Worm (Caenorhabditis elegans) whole organism, young adult: ENCODE measurements around the gene lpin-1.

Source experiments
- B0035.1 ChIP-seq: sonication (generic microtip); optimal IDR thresholded peaks from 2 replicates; lab custom pipeline; 2016; ENCODE audit warnings: missing genetic modification characterization, mild to moderate bottlenecking, missing compliant biosample characterization, missing genotype, missing genetic modification reagents
- B0336.3 ChIP-seq: fragments of 200-800 bp; sonication (Bioruptor generic); IDR thresholded peaks from 2 replicates; pipeline ENCODE4 v1.3.6; 2022; ENCODE audit warnings: missing genetic modification characterization, missing compliant biosample characterization
- F22D6.2 ChIP-seq: sonication (generic microtip); optimal IDR thresholded peaks from 2 replicates; lab custom pipeline; 2016; ENCODE audit warnings: mild to moderate bottlenecking, missing genetic modification characterization, missing compliant biosample characterization
- F33H1.4 ChIP-seq: fragments of 200-800 bp; sonication (Bioruptor generic); IDR thresholded peaks from 2 replicates; pipeline ENCODE4 v1.3.6; 2022; ENCODE audit warnings: missing genetic modification reagents, missing genetic modification characterization, missing compliant biosample characterization
- F49E8.2 ChIP-seq: sonication (generic microtip); optimal IDR thresholded peaks from 3 replicates; lab custom pipeline; 2017; ENCODE audit warnings: missing genetic modification characterization, mild to moderate bottlenecking, missing compliant biosample characterization, antibody characterized with exemption, moderate library complexity; ENCODE audit not compliant: insufficient read depth
- F57A8.1 ChIP-seq: fragments of 200-800 bp; sonication (Bioruptor generic); optimal IDR thresholded peaks from 2 replicates; lab custom pipeline; 2018; ENCODE audit warnings: mild to moderate bottlenecking, missing genetic modification characterization, moderate library complexity, missing compliant biosample characterization
- F57C9.4 ChIP-seq: sonication (generic microtip); optimal IDR thresholded peaks from 2 replicates; lab custom pipeline; 2017; ENCODE audit warnings: mild to moderate bottlenecking, missing genetic modification characterization, missing compliant biosample characterization
- K11D2.4 ChIP-seq: fragments of 200-800 bp; sonication (Bioruptor generic); IDR thresholded peaks from 2 replicates; pipeline ENCODE4 v1.3.6; 2022; ENCODE audit warnings: missing genetic modification reagents, missing genetic modification characterization, missing compliant biosample characterization
- Y79H2A.3 ChIP-seq: fragments of 200-800 bp; sonication (Bioruptor generic); conservative IDR thresholded peaks from 2 replicates; pipeline ENCODE4 v1.3.6; 2022; ENCODE audit warnings: missing genetic modification reagents, missing genetic modification characterization, missing compliant biosample characterization
- aptf-2 ChIP-seq: fragments of 200-800 bp; sonication (Bioruptor generic); conservative IDR thresholded peaks from 2 replicates; pipeline ENCODE4 v1.3.6; 2022; ENCODE audit warnings: missing genetic modification reagents, missing genetic modification characterization, missing compliant biosample characterization
- aptf-3 ChIP-seq: fragments of 200-800 bp; sonication (Bioruptor generic); IDR thresholded peaks from 2 replicates; pipeline ENCODE4 v1.3.6; 2022; ENCODE audit warnings: missing genetic modification characterization, missing compliant biosample characterization
- atf-7 ChIP-seq: sonication (generic microtip); optimal IDR thresholded peaks from 2 replicates; lab custom pipeline; 2017; ENCODE audit warnings: mild to moderate bottlenecking, missing genetic modification characterization, missing compliant biosample characterization
- attf-6 ChIP-seq: fragments of 200-800 bp; sonication (Bioruptor generic); IDR thresholded peaks from 2 replicates; pipeline ENCODE4 v1.3.6; 2022; ENCODE audit warnings: missing genetic modification reagents, missing genetic modification characterization, missing compliant biosample characterization
- cebp-1 ChIP-seq, 2 experiments: fragments of 200-800 bp in 1 of 2; sonication (Bioruptor generic) in 1 of 2; sonication (generic microtip) in 1 of 2; IDR thresholded peaks in 1 of 2; optimal IDR thresholded peaks in 1 of 2; 2 replicates each; pipeline versions ENCODE4 v1.3.6 to Lab custom; 2017 to 2022; ENCODE audit warnings: missing compliant biosample characterization in 2 of 2, missing genetic modification characterization in 2 of 2, mild to moderate bottlenecking in 1 of 2, missing genetic modification reagents in 1 of 2, moderate library complexity in 1 of 2
- ceh-100 ChIP-seq: fragments of 200-800 bp; sonication (Bioruptor generic); IDR thresholded peaks from 2 replicates; pipeline ENCODE4 v1.3.6; 2022; ENCODE audit warnings: missing genetic modification reagents, missing genetic modification characterization, missing compliant biosample characterization
- ceh-58 ChIP-seq: fragments of 200-800 bp; sonication (Bioruptor generic); IDR thresholded peaks from 2 replicates; pipeline ENCODE4 v1.3.6; 2022; ENCODE audit warnings: missing genetic modification characterization, missing compliant biosample characterization
- ceh-79 ChIP-seq: sonication (generic microtip); optimal IDR thresholded peaks from 2 replicates; lab custom pipeline; 2017; ENCODE audit warnings: mild to moderate bottlenecking, missing genetic modification characterization, missing compliant biosample characterization
- egl-44 ChIP-seq: fragments of 200-800 bp; sonication (Bioruptor generic); IDR thresholded peaks from 2 replicates; pipeline ENCODE4 v1.3.6; 2022; ENCODE audit warnings: missing genetic modification reagents, missing genetic modification characterization, missing compliant biosample characterization
- egrh-3 ChIP-seq: fragments of 200-800 bp; sonication (Bioruptor generic); IDR thresholded peaks from 2 replicates; pipeline ENCODE4 v1.3.6; 2022; ENCODE audit warnings: missing genetic modification reagents, missing genetic modification characterization, missing compliant biosample characterization
- ekl-4 ChIP-seq: fragments of 200-800 bp; sonication (Bioruptor generic); IDR thresholded peaks from 2 replicates; pipeline ENCODE4 v1.3.6; 2022; ENCODE audit warnings: missing genetic modification reagents, missing genetic modification characterization, missing compliant biosample characterization
- hmg-20 ChIP-seq: fragments of 200-800 bp; sonication (Bioruptor generic); IDR thresholded peaks from 2 replicates; pipeline ENCODE4 v1.3.6; 2022; ENCODE audit warnings: missing genetic modification reagents, missing genetic modification characterization, missing compliant biosample characterization
- lag-1 ChIP-seq: fragments of 200-800 bp; sonication (Bioruptor generic); IDR thresholded peaks from 2 replicates; pipeline ENCODE4 v1.3.6; 2022; ENCODE audit warnings: missing genetic modification reagents, missing genetic modification characterization, missing compliant biosample characterization
- lin-26 ChIP-seq: fragments of 200-800 bp; sonication (Bioruptor generic); IDR thresholded peaks from 2 replicates; pipeline ENCODE4 v1.3.6; 2022; ENCODE audit warnings: missing genetic modification reagents, missing genetic modification characterization, missing compliant biosample characterization
- madf-6 ChIP-seq: fragments of 200-800 bp; sonication (Bioruptor generic); IDR thresholded peaks from 2 replicates; pipeline ENCODE4 v1.3.6; 2022; ENCODE audit warnings: missing genetic modification reagents, missing genetic modification characterization, missing compliant biosample characterization
- madf-8 ChIP-seq: fragments of 200-800 bp; sonication (Bioruptor generic); conservative IDR thresholded peaks from 2 replicates; pipeline ENCODE4 v1.3.6; 2022; ENCODE audit warnings: missing genetic modification reagents, missing genetic modification characterization, missing compliant biosample characterization
- mel-28 ChIP-seq: sonication (generic microtip); optimal IDR thresholded peaks from 2 replicates; lab custom pipeline; 2016; ENCODE audit warnings: borderline replicate concordance, mild to moderate bottlenecking, missing genetic modification characterization, missing compliant biosample characterization
- nfyb-1 ChIP-seq: fragments of 200-800 bp; sonication (Bioruptor generic); IDR thresholded peaks from 2 replicates; pipeline ENCODE4 v1.3.6; 2022; ENCODE audit warnings: missing genetic modification reagents, missing genetic modification characterization, missing compliant biosample characterization
- nhr-80 ChIP-seq: sonication (generic microtip); optimal IDR thresholded peaks from 2 replicates; lab custom pipeline; 2016; ENCODE audit warnings: missing genetic modification characterization, missing compliant biosample characterization
- rcor-1 ChIP-seq: fragments of 200-800 bp; sonication (Bioruptor generic); IDR thresholded peaks from 2 replicates; pipeline ENCODE4 v1.3.6; 2022; ENCODE audit warnings: missing genetic modification reagents, missing genetic modification characterization, missing compliant biosample characterization
- rec-8 ChIP-seq, 2 experiments: sonication (generic microtip); optimal IDR thresholded peaks; 2 replicates each; lab custom pipeline; 2016; ENCODE audit warnings: mild to moderate bottlenecking in 2 of 2, missing genetic modification characterization in 2 of 2, missing genetic modification reagents in 2 of 2, missing genotype in 2 of 2, missing biosample characterization in 1 of 2, missing compliant biosample characterization in 1 of 2, moderate library complexity in 1 of 2
- repo-1 ChIP-seq: sonication (generic microtip); optimal IDR thresholded peaks from 2 replicates; lab custom pipeline; 2017; ENCODE audit warnings: mild to moderate bottlenecking, missing genetic modification characterization, missing compliant biosample characterization
- sea-2 ChIP-seq: fragments of 200-800 bp; sonication (Bioruptor generic); IDR thresholded peaks from 2 replicates; pipeline ENCODE4 v1.3.6; 2022; ENCODE audit warnings: missing genetic modification characterization, missing compliant biosample characterization
- snpc-1.3 ChIP-seq: sonication (generic microtip); optimal IDR thresholded peaks from 2 replicates; lab custom pipeline; 2017; ENCODE audit warnings: missing genetic modification characterization, mild to moderate bottlenecking, missing compliant biosample characterization, antibody characterized with exemption, moderate library complexity, missing genotype, missing genetic modification reagents; ENCODE audit not compliant: insufficient read depth
- snpc-3.4 ChIP-seq: sonication (generic microtip); optimal IDR thresholded peaks from 2 replicates; lab custom pipeline; 2017; ENCODE audit warnings: missing genetic modification characterization, mild to moderate bottlenecking, missing compliant biosample characterization, antibody characterized with exemption, moderate library complexity, missing genotype, missing genetic modification reagents
- snpc-4 ChIP-seq, 5 experiments: fragments of 150-350 bp in 1 of 5; sonication (generic microtip) in 4 of 5; optimal IDR thresholded peaks; 2 replicates each; lab custom pipeline; 2014 to 2018; ENCODE audit warnings: missing genetic modification characterization in 5 of 5, missing biosample characterization in 3 of 5, antibody characterized with exemption in 2 of 5, mild to moderate bottlenecking in 2 of 5, missing compliant biosample characterization in 2 of 5, missing genotype in 2 of 5, moderate library complexity in 2 of 5, missing genetic modification reagents in 1 of 5
- sptf-2 ChIP-seq: fragments of 200-800 bp; sonication (Bioruptor generic); optimal IDR thresholded peaks from 2 replicates; lab custom pipeline; 2018; ENCODE audit warnings: mild to moderate bottlenecking, missing genetic modification characterization, missing compliant biosample characterization
- tbp1 ChIP-seq: fragments of 200-800 bp; sonication (Bioruptor generic); optimal IDR thresholded peaks from 2 replicates; lab custom pipeline; 2018; ENCODE audit warnings: mild to moderate bottlenecking, missing genetic modification characterization, missing compliant biosample characterization
- ztf-25 ChIP-seq: fragments of 200-800 bp; sonication (Bioruptor generic); IDR thresholded peaks from 2 replicates; pipeline ENCODE4 v1.3.6; 2022; ENCODE audit warnings: missing genetic modification reagents, missing genetic modification characterization, missing compliant biosample characterization
- ztf-28 ChIP-seq: fragments of 200-800 bp; sonication (Bioruptor generic); IDR thresholded peaks from 2 replicates; pipeline ENCODE4 v1.3.6; 2022; ENCODE audit warnings: missing genetic modification reagents, missing genetic modification characterization, missing compliant biosample characterization
- ztf-3 ChIP-seq: fragments of 200-800 bp; sonication (Bioruptor generic); optimal IDR thresholded peaks from 2 replicates; lab custom pipeline; 2018; ENCODE audit warnings: mild to moderate bottlenecking, missing genetic modification characterization, missing compliant biosample characterization

lpin-1 gene

ce11 chrV:13620676-13621075 lies 33.3 kb downstream of the lpin-1 start, which contains the start of gene F53F4.15:
F53F4.15 (plus strand) TSS chrV:13620976.
- TF ChIP-seq B0035.1: no peak
- no peak for TF ChIP-seq nhr-80 (tag; lab: Kevin White, UChicago)
- no peak for TF ChIP-seq rcor-1
- no peak for TF ChIP-seq atf-7
- TF ChIP-seq sptf-2 (GFP tag; lab: Kevin White, UChicago): no peak
- TF ChIP-seq ztf-28: no peak
- TF ChIP-seq egl-44 (GFP tag; lab: Robert Waterston, UW): no peak
- no peak for TF ChIP-seq mel-28 (tag; lab: Kevin White, UChicago)
- TF ChIP-seq ceh-79: no peak

DNA sequence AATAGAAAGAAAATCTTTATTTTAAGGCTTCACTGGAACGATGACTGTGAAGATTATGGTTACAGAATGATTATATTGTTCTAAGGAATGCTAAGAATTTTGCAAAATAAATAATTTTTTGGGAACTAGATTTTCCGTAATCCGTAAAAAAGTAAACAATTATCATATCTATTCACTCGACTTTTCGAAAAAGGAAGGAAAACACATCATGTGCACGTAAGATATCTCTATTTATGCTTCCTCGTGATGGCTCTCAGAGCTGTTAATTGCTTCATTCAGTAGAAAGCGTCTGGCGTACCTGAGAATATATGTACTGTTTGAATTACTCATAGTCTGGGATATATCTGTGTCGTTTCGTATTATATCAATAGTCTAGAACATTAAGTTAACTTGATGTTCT lies 34.2 kb downstream of the lpin-1 start, which contains the start of gene srd-11:
TSS of gene srd-11 (minus strand) at position 101 of the 400 bp plus-strand sequence.
- no peak for TF ChIP-seq attf-6 (GFP tag; lab: Robert Waterston, UW)
- TF ChIP-seq ceh-58 (GFP tag; lab: Robert Waterston, UW): no peak
- no peak for TF ChIP-seq repo-1 (tag; lab: Kevin White, UChicago)
- no peak for TF ChIP-seq snpc-1.3 (tag; lab: Kevin White, UChicago)
- no peak for TF ChIP-seq ceh-100 (GFP tag; lab: Robert Waterston, UW)
- TF ChIP-seq B0035.1: no peak
- no peak for TF ChIP-seq madf-6 (GFP tag; lab: Robert Waterston, UW)
- no peak for TF ChIP-seq Y79H2A.3
- no peak for TF ChIP-seq hmg-20
- no peak for TF ChIP-seq F57C9.4 (tag; lab: Kevin White, UChicago)

DNA sequence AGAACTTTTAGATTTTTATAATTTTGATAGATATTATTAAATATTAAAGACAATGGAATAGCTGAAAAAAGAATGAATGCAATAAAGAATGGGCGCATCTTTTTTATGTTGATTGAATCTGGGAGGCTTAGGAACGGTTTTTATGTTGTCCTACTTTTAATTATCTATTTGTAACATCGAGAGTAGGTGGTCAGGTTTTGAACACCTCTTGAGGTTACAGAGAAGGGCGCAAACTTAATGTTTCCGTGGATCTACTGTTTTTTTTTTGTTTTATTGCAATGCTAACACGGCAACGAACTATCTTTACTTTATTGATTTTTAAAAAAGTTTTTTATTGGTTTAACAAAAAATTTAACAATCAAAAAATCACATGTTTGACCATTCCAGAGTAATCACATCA lies 40.1 kb downstream of the lpin-1 start, which contains the start of gene F53F4.7:
TSS of gene F53F4.7 (minus strand) at position 101 of the 400 bp plus-strand sequence.
- TF ChIP-seq aptf-2 (no peak), ztf-3 (no peak), aptf-3 (GFP tag; lab: Robert Waterston, UW) (no peak), F49E8.2 (tag; lab: Kevin White, UChicago) (no peak), lin-26 (GFP tag; lab: Robert Waterston, UW) (no peak), snpc-3.4 (tag; lab: Kevin White, UChicago) (no peak), tbp1 (GFP tag; lab: Kevin White, UChicago) (no peak), madf-8 (GFP tag; lab: Robert Waterston, UW) (no peak), ztf-25 (no peak), F22D6.2 (no peak), sptf-2 (GFP tag; lab: Kevin White, UChicago) (no peak), ceh-58 (GFP tag; lab: Robert Waterston, UW) (no peak), egrh-3 (GFP tag; lab: Robert Waterston, UW) (no peak)

- TF ChIP-seq F22D6.2 (no peak), snpc-1.3 (tag; lab: Kevin White, UChicago) (no peak), nfyb-1 (GFP tag; lab: Robert Waterston, UW) (no peak), B0336.3 (GFP tag; lab: Robert Waterston, UW) (no peak), ztf-3 (no peak), ekl-4 (no peak), K11D2.4 (GFP tag; lab: Robert Waterston, UW) (no peak), cebp-1 (GFP tag; IDR thresholded peaks at IDR 0.05; lab: Robert Waterston, UW) (no peak), cebp-1 (tag; optimal IDR thresholded peaks at IDR 0.05; lab: Kevin White, UChicago) (no peak), F57A8.1 (GFP tag; lab: Kevin White, UChicago) (no peak), atf-7 (no peak), lag-1 (GFP tag; lab: Robert Waterston, UW) (no peak), F33H1.4 (GFP tag; lab: Robert Waterston, UW) (no peak), sea-2 (GFP tag; lab: Robert Waterston, UW) (no peak), snpc-4 (GFP tag; optimal IDR thresholded peaks at IDR 0.05; lab: Kevin White, UChicago) (no peak), snpc-4 (tag; optimal IDR thresholded peaks at IDR 0.05; lab: Kevin White, UChicago) (no peak), rec-8 (tag; optimal IDR thresholded peaks at IDR 0.05; lab: Kevin White, UChicago) (no peak)
Measured at ce11 chrV:13611782-13612181, 42.1 kb downstream of the lpin-1 start, which contains the start of gene spig-9. spig-9 (minus strand) TSS chrV:13611882.
